Fruit fly (Drosophila melanogaster): ENCODE data around the gene CG32074.

CG32074 gene

dm6 chr3L:11097982-11098663 is 34.0 kb downstream of the CG32074 start, which contains the start of the genes Irbp18 and APP-BP1:
TSS of gene Irbp18 (minus strand) at chr3L:11098186.
TSS of gene APP-BP1 (plus strand) at chr3L:11098412.
- peak; percentile 94 for TF ChIP-seq Pif1B (GFP tag; optimal IDR thresholded peaks at IDR 0.05)
- peak; percentile 89 for TF ChIP-seq CG32121 (GFP tag; IDR thresholded peaks at IDR 0.05)
- peak; percentile 96 for TF ChIP-seq Pif1A (GFP tag; optimal IDR thresholded peaks at IDR 0.05)
- TF ChIP-seq rn (GFP tag; IDR thresholded peaks at IDR 0.05): peak; percentile 77
- peak; percentile 91 for TF ChIP-seq CG9948 (tag; optimal IDR thresholded peaks at IDR 0.05)
- no peak for TF ChIP-seq EcR (GFP tag; optimal IDR thresholded peaks at IDR 0.05)
- peak; percentile 72 for TF ChIP-seq CG10348 (GFP tag; IDR thresholded peaks at IDR 0.05)
- TF ChIP-seq CG14655 (GFP tag; optimal IDR thresholded peaks at IDR 0.05): peak; percentile 94
- TF ChIP-seq gl (tag; optimal IDR thresholded peaks at IDR 0.05): peak; percentile 80
- peak; percentile 89 for TF ChIP-seq D1 (tag; optimal IDR thresholded peaks at IDR 0.05)
- peak; percentile 93 for TF ChIP-seq CG8301 (tag; optimal IDR thresholded peaks at IDR 0.05)
- peak; percentile 91 for TF ChIP-seq fd96Ca (GFP tag; IDR thresholded peaks at IDR 0.05)
- peak; percentile 90 for TF ChIP-seq CG15710 (tag; optimal IDR thresholded peaks at IDR 0.05)
- TF ChIP-seq CG17806 (tag; optimal IDR thresholded peaks at IDR 0.05): peak; percentile 89
- peak; percentile 76 for TF ChIP-seq CG12605 (GFP tag; IDR thresholded peaks at IDR 0.05)
- TF ChIP-seq Ets98B (GFP tag; IDR thresholded peaks at IDR 0.05): peak; percentile 89
- peak; percentile 93 for TF ChIP-seq Snoo (tag; optimal IDR thresholded peaks at IDR 0.05)
- peak; percentile 91 for TF ChIP-seq CG34367 (tag; optimal IDR thresholded peaks at IDR 0.05)
- TF ChIP-seq CG4496 (GFP tag; IDR thresholded peaks at IDR 0.05): peak; percentile 93
- TF ChIP-seq CG8159 (tag; optimal IDR thresholded peaks at IDR 0.05): peak; percentile 91
- no peak for TF ChIP-seq CG13204 (GFP tag; optimal IDR thresholded peaks at IDR 0.05)

DNA sequence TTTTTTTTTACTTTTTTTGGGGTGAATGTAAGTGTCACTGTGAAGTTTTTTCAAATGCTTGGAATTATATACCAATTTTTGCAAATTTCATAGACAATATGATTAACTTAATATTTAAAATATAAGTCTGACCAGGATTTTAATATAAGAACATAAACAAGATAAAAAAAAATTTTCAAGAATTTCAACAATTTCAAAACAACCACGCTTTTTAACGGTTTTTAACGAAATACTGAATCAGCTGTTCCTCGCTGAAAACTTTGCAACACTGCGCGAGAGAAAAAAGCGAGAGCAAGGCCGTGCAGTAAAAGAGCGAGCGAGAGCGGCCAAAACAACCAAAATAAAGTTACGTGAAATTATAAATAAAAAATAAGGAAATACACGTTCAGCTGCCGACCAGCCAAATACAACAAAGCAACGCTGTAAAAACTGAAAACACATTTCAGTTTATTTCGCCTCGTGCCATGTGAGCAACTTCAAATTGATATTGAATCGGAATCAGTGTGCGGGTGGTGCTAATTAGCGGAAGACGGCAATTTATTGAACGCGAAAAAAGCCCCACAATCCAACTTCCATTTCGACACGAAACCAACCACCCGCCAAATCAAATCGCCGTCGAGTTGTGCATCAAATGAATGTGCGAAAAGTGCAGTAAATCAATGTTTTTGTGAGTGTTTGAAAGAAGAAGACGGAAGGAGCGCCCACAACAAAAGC is 35.8 kb downstream of the CG32074 start, which contains the start of the genes CG46439, Iyd and CG33947:
TSS of gene CG46439 (minus strand) at position 51 of the 714 bp plus-strand sequence.
TSS of gene Iyd (minus strand) at position 51 of the 714 bp plus-strand sequence.
TSS of gene CG33947 (plus strand) at position 302 of the 714 bp plus-strand sequence.
- peak; percentile 82 for TF ChIP-seq fd96Ca (GFP tag; IDR thresholded peaks at IDR 0.05)
- TF ChIP-seq CG32121 (GFP tag; IDR thresholded peaks at IDR 0.05): peak; percentile 69
- TF ChIP-seq CG34367 (tag; optimal IDR thresholded peaks at IDR 0.05): peak; percentile 51
- peak; percentile 74 for TF ChIP-seq CG14655 (GFP tag; optimal IDR thresholded peaks at IDR 0.05)
- TF ChIP-seq gl (tag; optimal IDR thresholded peaks at IDR 0.05): peak; percentile 93
- peak; percentile 61 for TF ChIP-seq CG17806 (tag; optimal IDR thresholded peaks at IDR 0.05)
- TF ChIP-seq D1 (tag; optimal IDR thresholded peaks at IDR 0.05): peak; percentile 69
- peak; percentile 76 for TF ChIP-seq CG8301 (tag; optimal IDR thresholded peaks at IDR 0.05)
- peak; percentile 83 for TF ChIP-seq CG4496 (GFP tag; IDR thresholded peaks at IDR 0.05)
- peak; percentile 61 for TF ChIP-seq CG15710 (tag; optimal IDR thresholded peaks at IDR 0.05)
- TF ChIP-seq CG9948 (tag; optimal IDR thresholded peaks at IDR 0.05): peak; percentile 41
- TF ChIP-seq CG12605 (GFP tag; IDR thresholded peaks at IDR 0.05): peak; percentile 94
- TF ChIP-seq CG10348 (GFP tag; IDR thresholded peaks at IDR 0.05): no peak
- no peak for TF ChIP-seq EcR (GFP tag; optimal IDR thresholded peaks at IDR 0.05)
- TF ChIP-seq Snoo (tag; optimal IDR thresholded peaks at IDR 0.05): peak; percentile 42
- 0 out of 2 replicates have a peak, but pooled peaks have one; percentile 6 for TF ChIP-seq rn (GFP tag; IDR thresholded peaks at IDR 0.05)
- TF ChIP-seq Ets98B (GFP tag; IDR thresholded peaks at IDR 0.05): peak; percentile 76
- peak; percentile 13 for TF ChIP-seq CG13204 (GFP tag; optimal IDR thresholded peaks at IDR 0.05)
- peak; percentile 71 for TF ChIP-seq CG8159 (tag; optimal IDR thresholded peaks at IDR 0.05)
- peak; percentile 88 for TF ChIP-seq Pif1A (GFP tag; optimal IDR thresholded peaks at IDR 0.05)
- TF ChIP-seq Pif1B (GFP tag; optimal IDR thresholded peaks at IDR 0.05): peak; percentile 87

- TF ChIP-seq EcR (GFP tag; optimal IDR thresholded peaks at IDR 0.05) (peak; percentile 56), CG4496 (GFP tag; IDR thresholded peaks at IDR 0.05) (no peak), Snoo (tag; optimal IDR thresholded peaks at IDR 0.05) (no peak)
Observed at dm6 chr3L:11094279-11094678, 37.8 kb downstream of the CG32074 start.

DNA sequence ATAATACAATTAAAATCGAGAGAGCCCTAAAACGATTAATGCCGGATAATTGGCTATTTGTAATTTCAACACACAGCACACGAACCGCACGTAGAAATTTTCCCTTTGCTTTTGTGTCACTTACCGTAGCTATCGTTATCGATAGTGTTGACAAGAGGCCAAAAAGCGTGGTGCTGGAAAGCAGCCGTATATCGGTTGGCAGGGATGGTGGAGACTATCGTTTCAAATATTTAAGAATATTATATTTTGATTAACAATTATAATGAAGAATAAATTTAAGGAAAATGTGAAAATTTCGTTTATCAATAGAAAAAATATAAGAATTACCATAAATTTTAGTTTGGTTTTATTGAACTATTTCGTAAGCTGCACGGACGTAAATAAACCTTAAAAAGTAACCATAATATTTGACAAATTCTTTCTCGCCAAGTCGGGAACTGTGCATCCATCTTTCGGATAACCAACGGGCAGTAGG is 39.0 kb downstream of the CG32074 start, which contains the start of gene JIL-1:
TSS of gene JIL-1 (minus strand) at position 148 of the 475 bp plus-strand sequence.
- peak; percentile 69 for TF ChIP-seq fd96Ca (GFP tag; IDR thresholded peaks at IDR 0.05)
- TF ChIP-seq EcR (GFP tag; optimal IDR thresholded peaks at IDR 0.05): no peak
- TF ChIP-seq CG8301 (tag; optimal IDR thresholded peaks at IDR 0.05): peak; percentile 5
- TF ChIP-seq CG8159 (tag; optimal IDR thresholded peaks at IDR 0.05): peak; percentile 41
- peak; percentile 42 for TF ChIP-seq CG15710 (tag; optimal IDR thresholded peaks at IDR 0.05)
- TF ChIP-seq CG9948 (tag; optimal IDR thresholded peaks at IDR 0.05): no peak
- peak; percentile 77 for TF ChIP-seq Ets98B (GFP tag; IDR thresholded peaks at IDR 0.05)
- TF ChIP-seq CG32121 (GFP tag; IDR thresholded peaks at IDR 0.05): peak; percentile 38; the same call in 1 of the 2 replicates
- 0 out of 2 replicates have a peak, but pooled peaks have one; percentile 10 for TF ChIP-seq rn (GFP tag; IDR thresholded peaks at IDR 0.05)
- peak; percentile 20 for TF ChIP-seq Snoo (tag; optimal IDR thresholded peaks at IDR 0.05)
- TF ChIP-seq CG17806 (tag; optimal IDR thresholded peaks at IDR 0.05): peak; percentile 14
- peak; percentile 44 for TF ChIP-seq Pif1A (GFP tag; optimal IDR thresholded peaks at IDR 0.05)
- TF ChIP-seq Pif1B (GFP tag; optimal IDR thresholded peaks at IDR 0.05): peak; percentile 44
- TF ChIP-seq CG14655 (GFP tag; optimal IDR thresholded peaks at IDR 0.05): peak; percentile 21
- no peak for TF ChIP-seq gl (tag; optimal IDR thresholded peaks at IDR 0.05)
- peak; percentile 50; the same call in 2 of the 3 replicates for TF ChIP-seq CG4496 (GFP tag; IDR thresholded peaks at IDR 0.05)
- TF ChIP-seq CG10348 (GFP tag; IDR thresholded peaks at IDR 0.05): no peak
- peak; percentile 57 for TF ChIP-seq D1 (tag; optimal IDR thresholded peaks at IDR 0.05)

dm6 chr3L:11092610-11092961 is 39.5 kb downstream of the CG32074 start:
- no peak for TF ChIP-seq CG13204 (GFP tag; optimal IDR thresholded peaks at IDR 0.05)
- TF ChIP-seq CG15710 (tag; optimal IDR thresholded peaks at IDR 0.05): no peak
- TF ChIP-seq CG4496 (GFP tag; IDR thresholded peaks at IDR 0.05): no peak
- TF ChIP-seq Ets98B (GFP tag; IDR thresholded peaks at IDR 0.05): no peak
- no peak for TF ChIP-seq fd96Ca (GFP tag; IDR thresholded peaks at IDR 0.05)
- TF ChIP-seq Pif1A (GFP tag; optimal IDR thresholded peaks at IDR 0.05): no peak
- TF ChIP-seq rn (GFP tag; IDR thresholded peaks at IDR 0.05): no peak
- TF ChIP-seq CG12605 (GFP tag; IDR thresholded peaks at IDR 0.05): no peak
- TF ChIP-seq D1 (tag; optimal IDR thresholded peaks at IDR 0.05): no peak
- TF ChIP-seq Pif1B (GFP tag; optimal IDR thresholded peaks at IDR 0.05): no peak
- no peak for TF ChIP-seq CG14655 (GFP tag; optimal IDR thresholded peaks at IDR 0.05)
- no peak for TF ChIP-seq CG8301 (tag; optimal IDR thresholded peaks at IDR 0.05)
- TF ChIP-seq CG9948 (tag; optimal IDR thresholded peaks at IDR 0.05): no peak
- no peak for TF ChIP-seq CG32121 (GFP tag; IDR thresholded peaks at IDR 0.05)
- no peak for TF ChIP-seq EcR (GFP tag; optimal IDR thresholded peaks at IDR 0.05)

Measured in whole organism, pupa.